Worm (Caenorhabditis elegans): ENCODE measurements around the gene C40A11.7.
A peak's percentile ranks its signal among the peaks of the same experiment; 100 is the strongest.

Gene C40A11.7

DNA sequence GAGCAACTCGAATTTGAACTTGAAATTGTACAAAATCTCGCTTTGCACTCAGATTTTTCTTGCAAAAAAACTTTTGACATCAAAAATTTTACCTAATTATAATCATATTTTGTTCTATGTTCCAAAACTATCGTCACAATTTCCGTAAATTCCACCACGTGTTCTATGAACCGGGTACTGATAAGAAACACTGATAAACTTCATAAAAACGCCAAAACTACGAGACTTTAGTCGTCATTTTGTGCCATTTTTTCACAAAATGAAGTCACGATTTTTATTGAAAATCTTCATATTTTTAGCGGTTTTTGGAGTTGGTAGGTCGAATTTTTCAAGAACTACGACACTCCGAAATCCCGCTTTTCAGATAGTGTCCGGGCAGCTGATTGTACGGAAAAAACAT lies 26.3 kb upstream of the C40A11.7 start, which contains the start of gene gba-1 (continued):
- TF ChIP-seq madf-5 (GFP tag; IDR thresholded peaks at IDR 0.05) (no peak), pqm-1 (tag; optimal IDR thresholded peaks at IDR 0.05) (peak; percentile 27), lim-7 (GFP tag; IDR thresholded peaks at IDR 0.05) (no peak), nhr-77 (tag; optimal IDR thresholded peaks at IDR 0.05) (peak; percentile 71), unc-130 (GFP tag; optimal IDR thresholded peaks at IDR 0.05) (no peak), lin-15B (tag; optimal IDR thresholded peaks at IDR 0.05) (no peak), mxl-3 (GFP tag; optimal IDR thresholded peaks at IDR 0.05) (no peak), jun-1 (tag; optimal IDR thresholded peaks at IDR 0.05) (no peak), madf-9 (GFP tag; conservative IDR thresholded peaks at IDR 0.05) (no peak), tag-97 (GFP tag; IDR thresholded peaks at IDR 0.05) (no peak), daf-16 (GFP tag; optimal IDR thresholded peaks at IDR 0.05) (no peak), daf-16 (tag; optimal IDR thresholded peaks at IDR 0.05) (peak; percentile 51), dmd-6 (GFP tag; IDR thresholded peaks at IDR 0.05) (peak; percentile 67), aha-1 (tag) (peak; percentile 82), nhr-76 (tag; optimal IDR thresholded peaks at IDR 0.05) (no peak), fkh-10 (GFP tag; optimal IDR thresholded peaks at IDR 0.05) (no peak), cey-2 (tag; optimal IDR thresholded peaks at IDR 0.05; ENCODE audit: borderline replicate concordance, insufficient read depth) (no peak), F44E2.7 (GFP tag; IDR thresholded peaks at IDR 0.05) (no peak)

- TF ChIP-seq nhr-6 (tag; optimal IDR thresholded peaks at IDR 0.05) = no peak
- TF ChIP-seq F44E2.7 (GFP tag; IDR thresholded peaks at IDR 0.05) = no peak
- TF ChIP-seq lin-13 (GFP tag; optimal IDR thresholded peaks at IDR 0.05) = no peak
- TF ChIP-seq zag-1 (tag; optimal IDR thresholded peaks at IDR 0.05) = no peak
- no peak for TF ChIP-seq fkh-10 (GFP tag; optimal IDR thresholded peaks at IDR 0.05)
Measured at ce11 chrII:2175367-2175766, 25.0 kb upstream of the C40A11.7 start, which contains the start of gene C33C12.7. C33C12.7 (minus strand) TSS chrII:2175467.

ce11 chrII:2170085-2170484 lies 19.7 kb upstream of the C40A11.7 start, which contains the start of gene C33C12.12:
C33C12.12 (minus strand) TSS chrII:2170185.
- TF ChIP-seq ceh-82 (tag; optimal IDR thresholded peaks at IDR 0.05) = no peak
- TF ChIP-seq nhr-102 (tag; optimal IDR thresholded peaks at IDR 0.05) = no peak
- no peak for TF ChIP-seq lin-38 (GFP tag; IDR thresholded peaks at IDR 0.05)
- no peak for TF ChIP-seq lsy-2 (tag; optimal IDR thresholded peaks at IDR 0.05)
- TF ChIP-seq mep-1 (tag; optimal IDR thresholded peaks at IDR 0.05) = no peak
- TF ChIP-seq zag-1 (tag; optimal IDR thresholded peaks at IDR 0.05) = no peak
- no peak for TF ChIP-seq pha-4 (GFP tag; IDR thresholded peaks at IDR 0.05)
- TF ChIP-seq pha-4 (tag; optimal IDR thresholded peaks at IDR 0.05) = no peak
- no peak for TF ChIP-seq zip-2 (tag; optimal IDR thresholded peaks at IDR 0.05)
- no peak for TF ChIP-seq daf-16 (GFP tag; optimal IDR thresholded peaks at IDR 0.05)
- TF ChIP-seq daf-16 (tag; optimal IDR thresholded peaks at IDR 0.05) = no peak
- TF ChIP-seq arid-1 (GFP tag; conservative IDR thresholded peaks at IDR 0.05) = no peak
- no peak for TF ChIP-seq zip-11 (GFP tag; IDR thresholded peaks at IDR 0.05)
- no peak for TF ChIP-seq nhr-25 (tag; optimal IDR thresholded peaks at IDR 0.05; ENCODE audit: borderline replicate concordance, insufficient read depth)

DNA sequence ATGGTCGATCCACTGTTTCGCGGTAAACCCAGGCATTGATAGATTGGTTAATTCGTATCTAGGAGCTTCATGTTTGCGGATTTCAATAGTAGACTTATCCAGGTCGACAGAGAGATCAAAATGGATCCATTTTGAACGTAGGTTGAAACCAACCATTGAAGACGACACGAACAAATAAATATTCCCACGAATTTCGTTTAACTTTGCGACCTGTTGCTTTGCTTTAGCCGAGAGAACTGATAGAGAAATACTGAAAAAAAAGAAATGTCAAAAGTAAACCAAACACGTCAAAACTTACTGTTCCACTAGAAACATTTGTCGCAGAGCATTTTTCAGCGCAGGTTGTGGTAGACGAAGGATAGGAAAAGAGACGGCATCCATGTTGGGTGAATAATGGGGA lies 18.0 kb upstream of the C40A11.7 start, which contains the start of gene fbxb-38:
fbxb-38 (minus strand) TSS at position 390 of the 400 bp plus-strand sequence.
- TF ChIP-seq egl-27 (tag; optimal IDR thresholded peaks at IDR 0.05) = no peak
- peak in 1 of 2 experiments; percentile 91 for TF ChIP-seq unc-62 (GFP tag; optimal IDR thresholded peaks at IDR 0.05 in 1 of 2)
- TF ChIP-seq unc-62 (tag; optimal IDR thresholded peaks at IDR 0.05) = no peak
- TF ChIP-seq ceh-20 (GFP tag; IDR thresholded peaks at IDR 0.05) = no peak

DNA sequence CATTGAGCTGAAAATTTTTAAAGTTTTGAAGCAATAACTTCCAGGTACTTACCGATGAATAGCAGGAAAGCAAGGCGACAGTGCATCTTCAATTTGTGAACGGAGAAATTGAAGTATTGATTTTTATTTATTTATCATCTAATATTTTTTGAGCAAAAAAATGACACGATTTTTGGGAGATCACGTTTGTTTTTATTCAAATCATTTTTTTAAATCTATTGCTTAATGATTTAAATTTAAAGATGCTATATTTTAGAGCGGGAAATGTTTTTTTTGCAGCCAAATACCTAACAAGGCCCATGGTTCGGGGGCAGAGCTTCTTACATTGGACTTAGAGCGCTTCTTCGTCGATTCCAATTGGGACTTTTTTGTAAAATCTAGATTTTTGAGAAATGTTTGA lies 16.0 kb upstream of the C40A11.7 start, which contains the start of gene C33C12.4:
C33C12.4 (minus strand) TSS at position 101 of the 400 bp plus-strand sequence.
- no peak for TF ChIP-seq lin-15B (tag; optimal IDR thresholded peaks at IDR 0.05)
- no peak for TF ChIP-seq mdt-29 (GFP tag; IDR thresholded peaks at IDR 0.05)
- TF ChIP-seq pqm-1 (tag; optimal IDR thresholded peaks at IDR 0.05) = no peak
- no peak for TF ChIP-seq ama-1 (optimal IDR thresholded peaks at IDR 0.05)
- no peak for TF ChIP-seq unc-130 (GFP tag; optimal IDR thresholded peaks at IDR 0.05)
- TF ChIP-seq ZK337.2 (GFP tag; IDR thresholded peaks at IDR 0.05) = no peak
- TF ChIP-seq vab-7 (GFP tag; IDR thresholded peaks at IDR 0.05) = no peak
- no peak for TF ChIP-seq F49E8.2 (tag; optimal IDR thresholded peaks at IDR 0.05; ENCODE audit: borderline replicate concordance)
- no peak for TF ChIP-seq nhr-25 (tag; optimal IDR thresholded peaks at IDR 0.05; ENCODE audit: borderline replicate concordance, insufficient read depth)
- TF ChIP-seq F26F4.8 (GFP tag; conservative IDR thresholded peaks at IDR 0.05) = no peak
- TF ChIP-seq T20F7.1 (GFP tag; optimal IDR thresholded peaks at IDR 0.05) = no peak
